Fruit fly (Drosophila melanogaster) whole organism, embryonic: ENCODE results near the gene CG12016.

Experiments
- BEAF-32 ChIP-seq: fragments of 200-800 bp; sonication (Bioruptor generic); optimal IDR thresholded peaks from 3 replicates; lab custom pipeline; 2017; ENCODE audit warnings: missing biosample characterization, missing genetic modification characterization, mild to moderate bottlenecking, moderate library complexity, missing genetic modification reagents
- CG12219 ChIP-seq: fragments of 200-800 bp; sonication (Bioruptor generic); optimal IDR thresholded peaks from 3 replicates; lab custom pipeline; 2018; ENCODE audit warnings: missing biosample characterization, mild to moderate bottlenecking, missing genetic modification characterization
- CG12769 ChIP-seq: fragments of 200-800 bp; sonication (Bioruptor generic); optimal IDR thresholded peaks from 2 replicates; lab custom pipeline; 2019; ENCODE audit warnings: missing biosample characterization, mild to moderate bottlenecking, missing genetic modification characterization, moderate library complexity
- CG14710 ChIP-seq: fragments of 200-800 bp; sonication (Bioruptor generic); optimal IDR thresholded peaks from 3 replicates; lab custom pipeline; 2019; ENCODE audit warnings: missing biosample characterization, mild to moderate bottlenecking, missing genetic modification characterization, moderate library complexity
- CG18599 ChIP-seq: fragments of 200-800 bp; sonication (Bioruptor generic); optimal IDR thresholded peaks from 3 replicates; lab custom pipeline; 2017; ENCODE audit warnings: missing biosample characterization, missing genetic modification characterization, mild to moderate bottlenecking, moderate library complexity, missing genetic modification reagents
- CG2129 ChIP-seq: fragments of 200-800 bp; sonication (Bioruptor generic); IDR thresholded peaks from 2 replicates; pipeline ENCODE4 v1.3.6; 2022; ENCODE audit warnings: missing biosample characterization, missing genetic modification characterization; ENCODE audit not compliant: partially characterized antibody
- CG42726 ChIP-seq: fragments of 200-800 bp; sonication (Bioruptor generic); IDR thresholded peaks from 2 replicates; pipeline ENCODE4 v1.3.6; 2022; ENCODE audit warnings: missing biosample characterization, missing genetic modification characterization; ENCODE audit not compliant: partially characterized antibody
- CG4328 ChIP-seq: fragments of 200-800 bp; sonication (Bioruptor generic); optimal IDR thresholded peaks from 3 replicates; lab custom pipeline; 2017; ENCODE audit warnings: missing biosample characterization, missing genetic modification reagents, missing genetic modification characterization
- CG7928 ChIP-seq: fragments of 200-800 bp; sonication (Bioruptor generic); optimal IDR thresholded peaks from 2 replicates; lab custom pipeline; 2017; ENCODE audit warnings: missing biosample characterization, mild to moderate bottlenecking, missing genetic modification characterization
- Eip74EF ChIP-seq, 2 experiments: fragments of 200-800 bp in 1 of 2; fragments of >200 bp in 1 of 2; sonication (Bioruptor generic) in 1 of 2; optimal IDR thresholded peaks; 2 replicates each; lab custom pipeline; 2017 to 2019; ENCODE audit warnings: missing biosample characterization in 2 of 2, missing genetic modification characterization in 2 of 2, mild to moderate bottlenecking in 1 of 2, moderate library complexity in 1 of 2
- Ets65A ChIP-seq: fragments of 200-800 bp; sonication (Bioruptor generic); peaks from one replicate; lab custom pipeline; 2016; ENCODE audit warnings: missing biosample characterization, missing genetic modification characterization
- HLH4C ChIP-seq: fragments of 200-800 bp; sonication (Bioruptor generic); IDR thresholded peaks from 3 replicates; pipeline ENCODE4 v1.3.6; 2022; ENCODE audit warnings: missing biosample characterization, missing genetic modification characterization; ENCODE audit not compliant: partially characterized antibody
- Hr3 ChIP-seq: fragments of 200-800 bp; sonication (Bioruptor generic); optimal IDR thresholded peaks from 3 replicates; lab custom pipeline; 2016; ENCODE audit warnings: missing biosample characterization, missing genetic modification characterization
- Med ChIP-seq: fragments of 200-800 bp; sonication (Bioruptor generic); peaks from one replicate; lab custom pipeline; 2016; ENCODE audit warnings: missing biosample characterization, missing genetic modification characterization, mild to moderate bottlenecking, inconsistent platforms, moderate library complexity
- NK7.1 ChIP-seq: fragments of 200-800 bp; sonication (Bioruptor generic); optimal IDR thresholded peaks from 3 replicates; lab custom pipeline; 2016; ENCODE audit warnings: missing biosample characterization, missing genetic modification characterization
- Taf1 ChIP-seq: fragments of 200-800 bp; sonication (Bioruptor generic); IDR thresholded peaks from 2 replicates; pipeline ENCODE4 v1.3.6; 2022; ENCODE audit warnings: missing biosample characterization, missing genetic modification characterization
- cad ChIP-seq: fragments of >200 bp; optimal IDR thresholded peaks from 2 replicates; lab custom pipeline; 2017; ENCODE audit warnings: missing biosample characterization, missing genetic modification characterization
- cg ChIP-seq: fragments of 200-800 bp; sonication (Bioruptor generic); optimal IDR thresholded peaks from 3 replicates; lab custom pipeline; 2019; ENCODE audit warnings: missing biosample characterization, mild to moderate bottlenecking, missing genetic modification characterization, moderate library complexity
- chinmo ChIP-seq: fragments of 200-800 bp; sonication (Bioruptor generic); IDR thresholded peaks from 4 replicates; pipeline ENCODE4 v1.3.6; 2022; ENCODE audit warnings: missing biosample characterization, missing genetic modification characterization; ENCODE audit not compliant: partially characterized antibody
- chm ChIP-seq: fragments of 200-800 bp; sonication (Bioruptor generic); IDR thresholded peaks from 2 replicates; pipeline ENCODE4 v1.3.6; 2022; ENCODE audit warnings: missing biosample characterization, missing genetic modification characterization
- ci ChIP-seq: fragments of 200-800 bp; sonication (Bioruptor generic); IDR thresholded peaks from 3 replicates; pipeline ENCODE4 v1.3.6; 2022; ENCODE audit warnings: missing biosample characterization, missing genetic modification characterization
- corto ChIP-seq: fragments of 200-800 bp; sonication (Bioruptor generic); optimal IDR thresholded peaks from 2 replicates; lab custom pipeline; 2016; ENCODE audit warnings: missing biosample characterization, mild to moderate bottlenecking, missing genetic modification characterization, moderate library complexity
- cwo ChIP-seq: fragments of 200-800 bp; sonication (Bioruptor generic); optimal IDR thresholded peaks from 3 replicates; lab custom pipeline; 2017; ENCODE audit warnings: missing biosample characterization, missing genetic modification characterization, mild to moderate bottlenecking, moderate library complexity, missing genetic modification reagents
- fd96Cb ChIP-seq: fragments of 200-800 bp; sonication (Bioruptor generic); optimal IDR thresholded peaks from 2 replicates; lab custom pipeline; 2018; ENCODE audit warnings: missing biosample characterization, mild to moderate bottlenecking, missing genetic modification characterization, moderate library complexity
- gcm ChIP-seq: fragments of 200-800 bp; sonication (Bioruptor generic); optimal IDR thresholded peaks from 2 replicates; lab custom pipeline; 2019; ENCODE audit warnings: missing biosample characterization, mild to moderate bottlenecking, missing genetic modification characterization, moderate library complexity
- hb ChIP-seq: fragments of 200-800 bp; sonication (Bioruptor generic); IDR thresholded peaks from 3 replicates; pipeline ENCODE4 v1.3.6; 2022; ENCODE audit warnings: missing biosample characterization, missing genetic modification characterization; ENCODE audit not compliant: partially characterized antibody
- jumu ChIP-seq: fragments of 200-800 bp; sonication (Bioruptor generic); optimal IDR thresholded peaks from 3 replicates; lab custom pipeline; 2016; ENCODE audit warnings: missing biosample characterization, missing genetic modification characterization
- klu ChIP-seq: fragments of 200-800 bp; sonication (Bioruptor generic); IDR thresholded peaks from 2 replicates; pipeline ENCODE4 v1.3.6; 2022; ENCODE audit warnings: missing biosample characterization, missing genetic modification characterization
- knrl ChIP-seq: fragments of 200-800 bp; sonication (Bioruptor generic); IDR thresholded peaks from 3 replicates; pipeline ENCODE4 v1.3.6; 2022; ENCODE audit warnings: missing biosample characterization, missing genetic modification characterization; ENCODE audit not compliant: partially characterized antibody
- mld ChIP-seq: fragments of 200-800 bp; sonication (Bioruptor generic); IDR thresholded peaks from 3 replicates; pipeline ENCODE4 v1.3.6; 2022; ENCODE audit warnings: missing biosample characterization, missing genetic modification characterization; ENCODE audit not compliant: partially characterized antibody
- nom ChIP-seq: fragments of 200-800 bp; sonication (Bioruptor generic); optimal IDR thresholded peaks from 2 replicates; lab custom pipeline; 2017; ENCODE audit warnings: missing biosample characterization, missing genetic modification characterization, mild to moderate bottlenecking, moderate library complexity, missing genetic modification reagents
- onecut ChIP-seq: fragments of 200-800 bp; sonication (Bioruptor generic); IDR thresholded peaks from 2 replicates; pipeline ENCODE4 v1.3.6; 2022; ENCODE audit warnings: missing biosample characterization, missing genetic modification characterization
- pita ChIP-seq: fragments of 200-800 bp; sonication (Bioruptor generic); optimal IDR thresholded peaks from 2 replicates; lab custom pipeline; 2017; ENCODE audit warnings: missing biosample characterization, mild to moderate bottlenecking, missing genetic modification characterization
- pnt ChIP-seq: fragments of 200-800 bp; sonication (Bioruptor generic); optimal IDR thresholded peaks from 3 replicates; lab custom pipeline; 2016; ENCODE audit warnings: missing biosample characterization, missing genetic modification characterization
- prd ChIP-seq, 3 experiments: fragments of >200 bp in 2 of 3; fragments of 200-800 bp in 1 of 3; sonication (Bioruptor generic) in 1 of 3; optimal IDR thresholded peaks in 2 of 3; IDR thresholded peaks in 1 of 3; 2 replicates in 2 of 3; 3 replicates in 1 of 3; pipeline versions ENCODE4 v1.3.6 to Lab custom; 2017 to 2022; ENCODE audit warnings: missing biosample characterization in 1 of 3, missing genetic modification characterization in 1 of 3
- pros ChIP-seq: fragments of 200-800 bp; sonication (Bioruptor generic); optimal IDR thresholded peaks from 3 replicates; lab custom pipeline; 2019; ENCODE audit warnings: missing biosample characterization, mild to moderate bottlenecking, missing genetic modification characterization, moderate library complexity
- psq ChIP-seq: fragments of 200-800 bp; sonication (Bioruptor generic); optimal IDR thresholded peaks from 2 replicates; lab custom pipeline; 2017; ENCODE audit warnings: missing biosample characterization, missing genetic modification characterization
- sc ChIP-seq, 3 experiments: fragments of >200 bp in 2 of 3; fragments of 200-800 bp in 1 of 3; sonication (Bioruptor generic) in 1 of 3; optimal IDR thresholded peaks; 2 replicates in 2 of 3; 3 replicates in 1 of 3; lab custom pipeline; 2017; ENCODE audit warnings: mild to moderate bottlenecking in 1 of 3, missing biosample characterization in 1 of 3, missing genetic modification characterization in 1 of 3, missing genetic modification reagents in 1 of 3
- sens ChIP-seq: fragments of 200-800 bp; sonication (Bioruptor generic); peaks from one replicate; lab custom pipeline; 2016; ENCODE audit warnings: missing biosample characterization, missing genetic modification characterization
- tna ChIP-seq: fragments of 200-800 bp; sonication (Bioruptor generic); IDR thresholded peaks from 2 replicates; pipeline ENCODE4 v1.3.6; 2022; ENCODE audit warnings: missing biosample characterization, missing genetic modification characterization; ENCODE audit not compliant: partially characterized antibody
- toy ChIP-seq: fragments of 200-800 bp; sonication (Bioruptor generic); IDR thresholded peaks from 2 replicates; pipeline ENCODE4 v1.3.6; 2022; ENCODE audit warnings: missing biosample characterization, missing genetic modification characterization

CG12016 gene

DNA sequence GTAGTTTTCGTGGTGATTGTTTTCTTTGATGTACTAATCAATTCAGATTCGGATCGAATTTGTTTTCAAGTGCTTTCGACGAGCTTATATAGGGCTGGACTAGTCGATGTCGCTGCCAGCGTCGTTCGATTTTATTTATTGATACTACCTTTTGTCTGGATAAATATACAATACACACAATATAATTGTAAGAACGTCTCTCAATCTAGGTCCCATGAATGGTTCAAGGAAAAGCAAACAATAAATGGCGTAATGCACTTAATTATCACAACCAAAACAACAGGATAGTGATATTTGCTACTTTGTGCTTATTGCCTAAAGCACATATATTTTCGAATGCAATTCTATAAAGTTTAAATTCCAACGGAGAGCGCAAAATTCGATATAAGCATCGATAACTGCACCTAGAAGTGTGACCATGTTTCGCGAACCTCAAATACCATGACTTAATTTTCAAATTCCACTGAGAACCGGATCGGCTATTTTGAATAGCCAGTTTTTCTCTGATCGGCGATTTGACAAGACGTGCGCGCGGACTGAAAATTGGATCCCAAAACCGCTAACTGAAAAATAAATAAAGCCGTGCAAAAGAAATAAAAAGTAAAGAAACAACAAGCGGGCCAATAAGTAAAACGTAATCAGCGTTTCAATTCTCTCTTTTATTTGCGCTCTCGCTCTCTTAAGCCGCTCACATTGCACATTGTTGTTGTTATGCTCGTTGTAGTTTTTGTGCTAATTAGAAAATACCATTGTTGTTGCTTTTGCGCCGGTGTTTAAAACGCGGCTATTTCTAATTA lies 17.2 kb downstream of the CG12016 start, which contains the start of the genes Drsl6 and kst (continued):
- TF ChIP-seq cwo (GFP tag; lab: Kevin White, UChicago) (no peak), knrl (no peak; the same call in 1 of the 3 replicates), hb (no peak), BEAF-32 (GFP tag; lab: Kevin White, UChicago) (peak; percentile 64), gcm (GFP tag; lab: Kevin White, UChicago) (peak; percentile 15), Eip74EF (GFP tag; optimal IDR thresholded peaks at IDR 0.05; lab: Kevin White, UChicago) (peak in 1 of 2 experiments; percentile 36), psq (GFP tag; lab: Kevin White, UChicago) (no peak), ci (GFP tag; lab: Robert Waterston, UW) (peak; percentile 53; the same call in 2 of the 3 replicates), mld (GFP tag; lab: Robert Waterston, UW) (no peak; the same call in 2 of the 3 replicates), onecut (GFP tag; lab: Robert Waterston, UW) (peak; percentile 24; the same call in 1 of the 2 replicates), pnt (GFP tag; lab: Kevin White, UChicago) (no peak), klu (no peak)

DNA sequence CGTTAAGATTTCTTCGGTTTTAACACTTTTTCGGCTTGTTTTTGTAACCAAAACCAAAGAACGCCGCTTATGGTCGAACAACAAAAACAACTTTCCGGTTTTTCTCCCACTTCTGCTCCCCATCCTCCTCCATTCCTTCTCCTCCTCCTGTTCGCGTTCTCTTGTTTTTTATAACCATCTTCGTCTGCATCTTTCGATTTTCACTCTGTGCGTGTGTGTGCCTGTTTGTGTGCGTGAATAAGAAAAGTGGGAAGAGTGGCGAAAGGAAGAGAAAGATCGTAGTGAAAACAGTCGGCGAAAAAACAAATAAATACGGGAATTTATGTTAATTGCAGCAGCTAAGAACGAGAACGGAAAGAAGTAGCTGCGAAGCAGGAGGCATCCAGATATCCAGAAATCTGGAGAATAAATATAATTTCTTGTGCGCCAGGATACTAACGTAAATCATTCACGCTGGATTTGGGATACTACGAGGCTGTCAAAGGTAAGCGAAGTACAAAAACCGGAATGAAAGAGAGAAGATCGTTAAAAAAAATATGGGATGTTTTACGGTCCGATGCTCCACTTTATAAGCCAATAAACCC lies 18.1 kb downstream of the CG12016 start:
- TF ChIP-seq cad (GFP tag; lab: Kevin White, UChicago) (peak; percentile 4), psq (GFP tag; lab: Kevin White, UChicago) (peak; percentile 88), cg (peak; percentile 54), chm (0 out of 2 replicates have a peak, but pooled peaks have one; percentile 50), Med (GFP tag; lab: Kevin White, UChicago) (peak; percentile 9), CG12219 (GFP tag; lab: Kevin White, UChicago) (no peak), Ets65A (GFP tag; lab: Kevin White, UChicago) (peak; percentile 69), CG7928 (GFP tag; lab: Kevin White, UChicago) (no peak)

DNA sequence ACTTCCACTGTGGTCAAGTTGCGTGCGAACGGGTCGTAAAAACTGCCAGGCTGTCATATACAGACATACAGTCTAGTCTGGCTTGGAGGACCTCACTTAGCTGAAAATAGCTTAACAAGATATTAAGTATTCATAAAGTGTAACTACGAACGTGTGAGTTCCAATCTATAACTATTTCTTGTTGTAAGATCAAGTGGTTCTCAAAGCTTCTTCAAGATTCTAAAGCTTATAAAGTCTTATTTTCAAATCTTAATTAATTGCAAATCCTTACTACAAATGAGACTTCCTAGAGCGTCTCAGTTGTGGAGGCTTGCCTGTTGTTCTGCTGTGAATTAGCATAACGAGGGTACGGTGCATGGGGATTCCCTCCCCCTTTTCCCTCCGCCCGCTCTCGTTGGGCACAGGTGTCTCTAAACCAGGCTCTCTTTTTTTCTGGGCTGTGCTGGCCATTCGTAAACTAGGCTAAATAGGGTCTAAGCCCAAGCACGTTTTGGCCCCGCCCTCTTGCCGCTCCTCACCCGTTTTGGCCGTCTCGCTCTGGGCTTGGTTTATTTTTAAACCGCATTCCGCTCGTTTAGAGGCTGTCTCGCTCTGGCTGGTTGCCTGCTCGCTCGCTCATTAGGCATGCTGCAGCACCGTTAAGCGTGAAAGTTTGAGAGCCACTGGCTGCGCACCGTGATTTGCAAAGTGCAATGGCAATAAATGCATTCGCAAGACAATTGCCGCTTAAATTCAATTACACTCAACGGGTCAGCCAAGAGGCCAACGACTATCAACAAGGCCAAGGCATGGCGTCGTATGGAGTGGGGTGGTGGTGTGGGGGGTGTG lies 18.9 kb downstream of the CG12016 start:
- TF ChIP-seq Taf1 (GFP tag; lab: Robert Waterston, UW) (no peak), chinmo (GFP tag; lab: Robert Waterston, UW) (peak; percentile 77; the same call in 2 of the 4 replicates), CG4328 (GFP tag; lab: Kevin White, UChicago) (no peak), sc (optimal IDR thresholded peaks at IDR 0.05; lab: Kevin White, UChicago) (no peak), sc (GFP tag; optimal IDR thresholded peaks at IDR 0.05; lab: Kevin White, UChicago) (no peak), CG42726 (GFP tag; lab: Robert Waterston, UW) (0 out of 2 replicates have a peak, but pooled peaks have one; percentile 19), tna (GFP tag; lab: Robert Waterston, UW) (peak; percentile 15; the same call in 1 of the 2 replicates), pita (GFP tag; lab: Kevin White, UChicago) (no peak), toy (GFP tag; lab: Robert Waterston, UW) (no peak), nom (peak; percentile 31), fd96Cb (tag; lab: Kevin White, UChicago) (no peak), CG2129 (GFP tag; lab: Robert Waterston, UW) (no peak), HLH4C (GFP tag; lab: Robert Waterston, UW) (0 out of 3 replicates have a peak, but pooled peaks have one; percentile 29), NK7.1 (GFP tag; lab: Kevin White, UChicago) (no peak), pros (no peak), CG14710 (no peak), sens (peak; percentile 52), corto (GFP tag; lab: Kevin White, UChicago) (no peak), Hr3 (no peak), jumu (GFP tag; lab: Kevin White, UChicago) (no peak), prd (optimal IDR thresholded peaks at IDR 0.05; lab: Kevin White, UChicago) (no peak), prd (GFP tag; IDR thresholded peaks at IDR 0.05; lab: Robert Waterston, UW) (no peak; the same call in 2 of the 3 replicates), CG18599 (GFP tag; lab: Kevin White, UChicago) (no peak), CG12769 (tag; lab: Kevin White, UChicago) (no peak)
